Worm (Caenorhabditis elegans): ENCODE measurements around the gene Y39B6A.41.

DNA sequence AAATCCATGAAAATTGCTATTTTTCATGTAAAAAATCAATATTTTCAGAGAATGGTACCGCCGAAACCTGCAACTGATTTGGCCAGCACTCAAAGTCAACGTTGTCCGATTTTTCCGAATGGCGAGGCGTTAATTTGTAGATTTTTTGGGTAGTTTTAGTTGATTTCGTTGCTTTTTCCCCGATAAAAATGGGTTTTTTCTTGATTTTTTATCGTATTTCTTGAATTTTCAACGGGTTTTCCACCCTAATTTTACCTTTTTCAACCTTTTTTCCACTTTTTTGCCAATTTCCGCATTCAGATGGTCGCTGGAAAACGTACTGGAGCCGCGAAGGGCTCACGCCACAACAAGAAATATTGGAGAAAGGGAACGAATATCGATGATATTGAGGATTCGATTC, 23.9 kb upstream of the Y39B6A.41 start, which contains the start of gene Y39B6A.33:
- TF ChIP-seq him-1 (tag; optimal IDR thresholded peaks at IDR 0.05) (no peak), dao-5 (tag; optimal IDR thresholded peaks at IDR 0.05) (no peak)
